Fruit fly (Drosophila melanogaster) whole organism, embryonic: ENCODE results near the gene smg.

Experiments used
- Antp ChIP-seq: fragments of 200-800 bp; sonication (Bioruptor generic); optimal IDR thresholded peaks from 3 replicates; lab custom pipeline; 2016; ENCODE audit warnings: missing biosample characterization, missing genetic modification characterization
- CG11093 ChIP-seq: fragments of 200-800 bp; sonication (Bioruptor generic); IDR thresholded peaks from 3 replicates; pipeline ENCODE4 v1.3.6; 2022; ENCODE audit warnings: missing biosample characterization, missing genetic modification characterization
- CG11696 ChIP-seq: fragments of 200-800 bp; sonication (Bioruptor generic); IDR thresholded peaks from 2 replicates; pipeline ENCODE4 v1.3.6; 2022; ENCODE audit warnings: missing biosample characterization, missing genetic modification characterization
- CG12659 ChIP-seq: fragments of 200-800 bp; sonication (Bioruptor generic); optimal IDR thresholded peaks from 3 replicates; lab custom pipeline; 2017; ENCODE audit warnings: mild to moderate bottlenecking, missing biosample characterization, missing genetic modification reagents, missing genetic modification characterization
- CG14710 ChIP-seq: fragments of 200-800 bp; sonication (Bioruptor generic); optimal IDR thresholded peaks from 3 replicates; lab custom pipeline; 2019; ENCODE audit warnings: missing biosample characterization, mild to moderate bottlenecking, missing genetic modification characterization, moderate library complexity
- CG14860 ChIP-seq: fragments of 200-800 bp; sonication (Bioruptor generic); IDR thresholded peaks from 3 replicates; pipeline ENCODE4 v1.3.6; 2022; ENCODE audit warnings: missing biosample characterization, missing genetic modification characterization; ENCODE audit not compliant: partially characterized antibody
- CG15514 ChIP-seq: fragments of 200-800 bp; sonication (Bioruptor generic); optimal IDR thresholded peaks from 3 replicates; lab custom pipeline; 2017; ENCODE audit warnings: missing biosample characterization, missing genetic modification characterization, mild to moderate bottlenecking, moderate library complexity, missing genetic modification reagents
- CG17912 ChIP-seq: fragments of 200-800 bp; sonication (Bioruptor generic); optimal IDR thresholded peaks from 2 replicates; lab custom pipeline; 2018; ENCODE audit warnings: missing biosample characterization, mild to moderate bottlenecking, missing genetic modification characterization
- CG2678 ChIP-seq: fragments of 200-800 bp; sonication (Bioruptor generic); optimal IDR thresholded peaks from 3 replicates; lab custom pipeline; 2019; ENCODE audit warnings: missing biosample characterization, mild to moderate bottlenecking, missing genetic modification characterization, moderate library complexity
- CG5953 ChIP-seq: fragments of 200-800 bp; sonication (Bioruptor generic); IDR thresholded peaks from 2 replicates; pipeline ENCODE4 v1.3.6; 2022; ENCODE audit warnings: missing biosample characterization, missing genetic modification characterization
- CG6683 ChIP-seq: fragments of 200-800 bp; sonication (Bioruptor generic); optimal IDR thresholded peaks from 2 replicates; lab custom pipeline; 2017; ENCODE audit warnings: missing biosample characterization, mild to moderate bottlenecking, missing genetic modification characterization, missing genetic modification reagents
- CG7372 ChIP-seq: fragments of 200-800 bp; sonication (Bioruptor generic); IDR thresholded peaks from 2 replicates; pipeline ENCODE4 v1.3.6; 2022; ENCODE audit warnings: missing biosample characterization, missing genetic modification characterization
- CG7839 ChIP-seq: fragments of 200-800 bp; sonication (Bioruptor generic); optimal IDR thresholded peaks from 3 replicates; lab custom pipeline; 2018; ENCODE audit warnings: missing biosample characterization, mild to moderate bottlenecking, missing genetic modification characterization, moderate library complexity
- CG8388 ChIP-seq: fragments of 200-800 bp; sonication (Bioruptor generic); optimal IDR thresholded peaks from 2 replicates; lab custom pipeline; 2019; ENCODE audit warnings: missing biosample characterization, mild to moderate bottlenecking, missing genetic modification characterization, moderate library complexity
- CG9437 ChIP-seq: fragments of 200-800 bp; sonication (Bioruptor generic); optimal IDR thresholded peaks from 2 replicates; lab custom pipeline; 2018; ENCODE audit warnings: missing biosample characterization, mild to moderate bottlenecking, missing genetic modification characterization
- CTCF ChIP-seq: fragments of 200-800 bp; sonication (Bioruptor generic); optimal IDR thresholded peaks from 2 replicates; lab custom pipeline; 2017; ENCODE audit warnings: missing biosample characterization, mild to moderate bottlenecking, missing genetic modification characterization, moderate library complexity
- Dip3 ChIP-seq: fragments of 200-800 bp; sonication (Bioruptor generic); optimal IDR thresholded peaks from 3 replicates; lab custom pipeline; 2016; ENCODE audit warnings: missing biosample characterization, missing genetic modification characterization
- Dref ChIP-seq: fragments of 200-800 bp; sonication (Bioruptor generic); IDR thresholded peaks from 2 replicates; pipeline ENCODE4 v1.3.6; 2022; ENCODE audit warnings: missing biosample characterization, missing genetic modification characterization
- Drgx ChIP-seq: fragments of 200-800 bp; sonication (Bioruptor generic); IDR thresholded peaks from 2 replicates; pipeline ENCODE4 v1.3.6; 2022; ENCODE audit warnings: missing biosample characterization, missing genetic modification characterization
- Ets65A ChIP-seq: fragments of 200-800 bp; sonication (Bioruptor generic); peaks from one replicate; lab custom pipeline; 2016; ENCODE audit warnings: missing biosample characterization, missing genetic modification characterization
- Hand ChIP-seq: fragments of 200-800 bp; sonication (Bioruptor generic); optimal IDR thresholded peaks from 2 replicates; lab custom pipeline; 2017; ENCODE audit warnings: mild to moderate bottlenecking, missing biosample characterization, missing genetic modification reagents, missing genetic modification characterization
- Hr78 ChIP-seq, 2 experiments: fragments of 200-800 bp in 1 of 2; fragments of >200 bp in 1 of 2; sonication (Bioruptor generic) in 1 of 2; optimal IDR thresholded peaks; 2 replicates each; lab custom pipeline; 2017 to 2019; ENCODE audit warnings: missing biosample characterization in 2 of 2, missing genetic modification characterization in 2 of 2, mild to moderate bottlenecking in 1 of 2, moderate library complexity in 1 of 2
- Lim3 ChIP-seq: fragments of 200-800 bp; sonication (Bioruptor generic); IDR thresholded peaks from 2 replicates; pipeline ENCODE4 v1.3.6; 2022; ENCODE audit warnings: missing biosample characterization, missing genetic modification characterization
- Med ChIP-seq: fragments of 200-800 bp; sonication (Bioruptor generic); peaks from one replicate; lab custom pipeline; 2016; ENCODE audit warnings: missing biosample characterization, missing genetic modification characterization, mild to moderate bottlenecking, inconsistent platforms, moderate library complexity
- Sox102F ChIP-seq: fragments of 200-800 bp; sonication (Bioruptor generic); optimal IDR thresholded peaks from 2 replicates; lab custom pipeline; 2018; ENCODE audit warnings: missing biosample characterization, mild to moderate bottlenecking, missing genetic modification characterization, moderate library complexity
- Ssrp ChIP-seq: fragments of 200-800 bp; sonication (Bioruptor generic); optimal IDR thresholded peaks from 2 replicates; lab custom pipeline; 2018; ENCODE audit warnings: missing biosample characterization, mild to moderate bottlenecking, missing genetic modification characterization, moderate library complexity
- az2 ChIP-seq: fragments of 200-800 bp; sonication (Bioruptor generic); optimal IDR thresholded peaks from 3 replicates; lab custom pipeline; 2016; ENCODE audit warnings: missing biosample characterization, missing genetic modification characterization
- chinmo ChIP-seq: fragments of 200-800 bp; sonication (Bioruptor generic); IDR thresholded peaks from 4 replicates; pipeline ENCODE4 v1.3.6; 2022; ENCODE audit warnings: missing biosample characterization, missing genetic modification characterization; ENCODE audit not compliant: partially characterized antibody
- crp ChIP-seq, 2 experiments: fragments of 200-800 bp; sonication (Bioruptor generic); optimal IDR thresholded peaks; 2 replicates in 1 of 2; 3 replicates in 1 of 2; lab custom pipeline; 2017; ENCODE audit warnings: missing biosample characterization in 2 of 2, missing genetic modification characterization in 2 of 2, mild to moderate bottlenecking in 1 of 2, moderate library complexity in 1 of 2
- dmrt11E ChIP-seq: fragments of 200-800 bp; sonication (Bioruptor generic); optimal IDR thresholded peaks from 3 replicates; lab custom pipeline; 2018; ENCODE audit warnings: missing biosample characterization, mild to moderate bottlenecking, missing genetic modification characterization, moderate library complexity
- dpn ChIP-seq, 2 experiments: fragments of 200-800 bp; sonication (Bioruptor generic); optimal IDR thresholded peaks; 3 replicates each; lab custom pipeline; 2016; ENCODE audit warnings: missing biosample characterization in 2 of 2, missing genetic modification characterization in 2 of 2
- ewg ChIP-seq: fragments of 200-800 bp; sonication (Bioruptor generic); optimal IDR thresholded peaks from 3 replicates; lab custom pipeline; 2017; ENCODE audit warnings: mild to moderate bottlenecking, missing biosample characterization, missing genetic modification reagents, missing genetic modification characterization
- ftz-f1 ChIP-seq: fragments of 200-800 bp; sonication (Bioruptor generic); optimal IDR thresholded peaks from 2 replicates; lab custom pipeline; 2016; ENCODE audit warnings: missing biosample characterization, missing genetic modification characterization
- gce ChIP-seq: fragments of 200-800 bp; sonication (Bioruptor generic); IDR thresholded peaks from 3 replicates; pipeline ENCODE4 v1.3.6; 2022; ENCODE audit warnings: missing biosample characterization, missing genetic modification characterization
- h ChIP-seq: fragments of >200 bp; optimal IDR thresholded peaks from 2 replicates; lab custom pipeline; 2017
- ind ChIP-seq: fragments of 200-800 bp; sonication (Bioruptor generic); optimal IDR thresholded peaks from 3 replicates; lab custom pipeline; 2016; ENCODE audit warnings: missing biosample characterization, missing genetic modification characterization
- lola ChIP-seq, 3 experiments: fragments of >200 bp in 2 of 3; fragments of 200-800 bp in 1 of 3; sonication (Bioruptor generic) in 1 of 3; optimal IDR thresholded peaks; 2 replicates each; lab custom pipeline; 2017 to 2019; ENCODE audit warnings: missing biosample characterization in 3 of 3, missing genetic modification characterization in 3 of 3, mild to moderate bottlenecking in 1 of 3, moderate library complexity in 1 of 3
- otp ChIP-seq: fragments of 200-800 bp; sonication (Bioruptor generic); IDR thresholded peaks from 3 replicates; pipeline ENCODE4, ENCODE4 v1.3.6; 2022; ENCODE audit warnings: missing biosample characterization, missing genetic modification characterization
- rib ChIP-seq: fragments of 200-800 bp; sonication (Bioruptor generic); IDR thresholded peaks from 2 replicates; pipeline ENCODE4 v1.3.6; 2022; ENCODE audit warnings: missing biosample characterization, missing genetic modification characterization
- sens ChIP-seq: fragments of 200-800 bp; sonication (Bioruptor generic); peaks from one replicate; lab custom pipeline; 2016; ENCODE audit warnings: missing biosample characterization, missing genetic modification characterization
- sisA ChIP-seq: fragments of 200-800 bp; sonication (Bioruptor generic); IDR thresholded peaks from 2 replicates; pipeline ENCODE4 v1.3.6; 2022; ENCODE audit warnings: missing biosample characterization, missing genetic modification characterization
- sna ChIP-seq: fragments of 200-800 bp; sonication (Bioruptor generic); IDR thresholded peaks from 2 replicates; pipeline ENCODE4 v1.3.6; 2022; ENCODE audit warnings: missing biosample characterization, missing genetic modification characterization; ENCODE audit not compliant: partially characterized antibody
- sug ChIP-seq: fragments of 200-800 bp; optimal IDR thresholded peaks from 2 replicates; lab custom pipeline; 2019; ENCODE audit warnings: missing biosample characterization, mild to moderate bottlenecking, missing genetic modification characterization, moderate library complexity
- vvl ChIP-seq: fragments of 200-800 bp; sonication (Bioruptor generic); IDR thresholded peaks from 2 replicates; pipeline ENCODE4 v1.3.6; 2022; ENCODE audit warnings: missing biosample characterization, missing genetic modification characterization
- zfh1 ChIP-seq: fragments of 200-800 bp; sonication (Bioruptor generic); IDR thresholded peaks from 3 replicates; pipeline ENCODE4 v1.3.6; 2022; ENCODE audit warnings: missing biosample characterization, missing genetic modification characterization

Gene smg

DNA sequence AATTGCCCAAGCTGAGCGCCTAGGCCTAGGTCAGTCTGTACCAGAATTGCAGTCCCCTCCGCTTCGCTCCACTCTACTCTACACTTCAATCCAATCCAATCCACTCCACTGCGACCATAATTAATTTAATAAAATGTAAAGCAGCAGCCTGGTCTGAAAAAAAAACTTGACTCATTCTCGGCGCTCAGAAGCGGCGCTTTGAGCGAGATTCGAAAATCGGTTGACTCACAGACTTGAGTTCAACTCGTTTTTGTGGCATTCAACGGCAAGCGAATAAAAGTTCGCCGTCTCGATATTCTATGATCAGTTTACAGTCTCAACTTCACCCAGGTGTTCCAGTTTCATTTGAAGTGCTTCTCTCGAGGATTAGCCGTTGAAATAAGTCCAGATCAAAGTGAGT lies 16.3 kb downstream of the smg start, which contains the start of gene CG13314 (continued):
- TF ChIP-seq Antp (GFP tag; lab: Kevin White, UChicago) = no peak
- TF ChIP-seq ind (GFP tag; lab: Kevin White, UChicago) = no peak
- 0 out of 4 replicates have a peak, but pooled peaks have one; percentile 47 for TF ChIP-seq chinmo
- TF ChIP-seq CG17912 = no peak

DNA sequence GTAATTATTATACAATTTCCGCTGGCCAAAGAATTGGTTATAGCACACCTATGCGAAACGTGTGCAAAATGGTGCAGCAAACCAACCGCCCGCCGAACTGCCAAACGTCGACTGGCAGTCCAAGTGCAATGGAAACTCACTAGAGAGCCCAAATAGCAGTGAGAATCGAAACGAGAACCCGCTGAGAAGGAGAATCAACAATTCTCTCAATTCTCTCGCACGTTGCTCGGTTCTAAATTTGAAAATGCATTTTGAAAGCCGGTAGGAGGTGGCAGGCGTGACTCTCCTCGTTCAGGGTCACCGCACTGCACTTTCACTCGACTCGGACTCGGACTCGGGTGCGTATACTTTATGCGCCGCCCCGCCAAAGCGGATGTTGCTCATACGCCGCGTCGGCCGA lies 18.0 kb downstream of the smg start, which contains the start of gene CG5644:
TSS of gene CG5644 (minus strand) at position 101 of the 400 bp plus-strand sequence.
- TF ChIP-seq zfh1 = no peak
- TF ChIP-seq CG7372 (GFP tag; lab: Robert Waterston, UW) = peak; percentile 64
- TF ChIP-seq ftz-f1 = no peak

DNA sequence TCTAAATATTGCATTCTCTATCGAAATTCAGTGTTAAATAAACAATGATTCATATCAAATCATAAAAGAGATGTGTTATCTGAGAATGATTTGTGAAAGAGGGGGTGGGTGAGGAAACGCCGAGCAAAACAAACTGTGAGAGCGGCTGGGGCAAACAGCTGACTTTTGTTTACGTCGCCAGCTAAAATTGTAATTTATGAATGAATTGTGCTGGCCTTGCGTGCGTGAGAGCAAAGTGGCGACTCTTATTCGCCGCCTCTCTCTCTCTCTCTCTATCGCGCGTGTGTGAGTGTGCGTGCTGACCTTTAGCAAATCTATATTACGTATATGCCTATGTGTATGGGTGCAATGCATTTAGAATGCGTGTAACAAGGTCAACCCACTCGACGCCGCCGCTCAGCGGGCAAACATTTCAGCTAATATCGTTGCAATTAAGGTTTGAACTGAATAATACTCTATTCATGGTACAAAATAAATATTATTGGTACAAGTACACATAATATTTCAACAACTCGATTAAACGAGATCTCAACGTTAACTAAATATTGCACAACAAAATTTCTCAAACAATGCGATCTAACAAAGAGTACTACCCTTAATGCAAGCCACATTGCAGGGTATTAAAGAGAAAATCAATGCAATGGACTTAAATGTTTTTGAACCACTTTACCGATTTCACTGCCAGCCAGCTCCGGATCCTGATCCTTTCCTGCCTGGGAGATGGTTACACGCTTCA lies 18.9 kb downstream of the smg start:
- 0 out of 2 replicates have a peak, but pooled peaks have one; percentile 24 for TF ChIP-seq CG5953 (GFP tag; lab: Robert Waterston, UW)
- peak; percentile 70 for TF ChIP-seq Sox102F (GFP tag; lab: Kevin White, UChicago)
- TF ChIP-seq CG8388 (GFP tag; lab: Kevin White, UChicago) = peak; percentile 5
- no peak for TF ChIP-seq CG12659 (GFP tag; lab: Kevin White, UChicago)
- 0 out of 3 replicates have a peak, but pooled peaks have one; percentile 36 for TF ChIP-seq CG14860 (GFP tag; lab: Robert Waterston, UW)
- TF ChIP-seq CG15514 (GFP tag; lab: Kevin White, UChicago) = peak; percentile 19
- TF ChIP-seq ftz-f1 = peak; percentile 94
- peak; percentile 1 for TF ChIP-seq Ssrp
- TF ChIP-seq otp (GFP tag; lab: Robert Waterston, UW) = 0 out of 3 replicates have a peak, but pooled peaks have one; percentile 25
- no peak for TF ChIP-seq lola (GFP tag; optimal IDR thresholded peaks at IDR 0.05; lab: Kevin White, UChicago)
- TF ChIP-seq sisA (GFP tag; lab: Robert Waterston, UW) = peak; percentile 33; the same call in 1 of the 2 replicates
- peak; percentile 15 for TF ChIP-seq sug
- TF ChIP-seq CG2678 (tag; lab: Kevin White, UChicago) = no peak
- no peak for TF ChIP-seq Lim3 (GFP tag; lab: Robert Waterston, UW)
- peak; percentile 9 for TF ChIP-seq Ets65A (GFP tag; lab: Kevin White, UChicago)
- 0 out of 2 replicates have a peak, but pooled peaks have one; percentile 21 for TF ChIP-seq CG11696 (GFP tag; lab: Robert Waterston, UW)
- TF ChIP-seq Dref = no peak
- peak; percentile 40 for TF ChIP-seq az2 (GFP tag; lab: Kevin White, UChicago)
- peak; percentile 11 for TF ChIP-seq ewg (GFP tag; lab: Kevin White, UChicago)
- TF ChIP-seq Dip3 = no peak
- TF ChIP-seq vvl (GFP tag; lab: Robert Waterston, UW) = peak; percentile 24; the same call in 1 of the 2 replicates
- 0 out of 3 replicates have a peak, but pooled peaks have one; percentile 39 for TF ChIP-seq gce (GFP tag; lab: Robert Waterston, UW)
- TF ChIP-seq CG6683 = no peak
- TF ChIP-seq rib = no peak
- TF ChIP-seq crp (GFP tag; optimal IDR thresholded peaks at IDR 0.05; lab: Kevin White, UChicago) = peak; percentile 3 to 83
- TF ChIP-seq CG9437 = no peak
- TF ChIP-seq dpn (GFP tag; optimal IDR thresholded peaks at IDR 0.05; lab: Kevin White, UChicago) = peak in 1 of 2 experiments; percentile 34
- peak; percentile 17 for TF ChIP-seq dmrt11E
- no peak for TF ChIP-seq CTCF (GFP tag; lab: Kevin White, UChicago)
- peak; percentile 85 for TF ChIP-seq sens (GFP tag; lab: Kevin White, UChicago)
- TF ChIP-seq CG14710 = no peak
- TF ChIP-seq CG11093 (GFP tag; lab: Robert Waterston, UW) = 0 out of 3 replicates have a peak, but pooled peaks have one; percentile 14
- no peak for TF ChIP-seq Hand (GFP tag; lab: Kevin White, UChicago)
- peak; percentile 38 for TF ChIP-seq CG7839 (tag; lab: Kevin White, UChicago)
- TF ChIP-seq Hr78 (GFP tag; optimal IDR thresholded peaks at IDR 0.05; lab: Kevin White, UChicago) = peak in 1 of 2 experiments; percentile 99
- TF ChIP-seq sna (GFP tag; lab: Robert Waterston, UW) = 0 out of 2 replicates have a peak, but pooled peaks have one; percentile 51
- peak; percentile 26 for TF ChIP-seq Med
- peak; percentile 73 for TF ChIP-seq Drgx (GFP tag; lab: Robert Waterston, UW)
- no peak for TF ChIP-seq h (lab: Kevin White, UChicago)
